Fruit fly (Drosophila melanogaster) whole organism, wandering third instar larva: Measurements from ENCODE around the gene ham.

ENCODE experiments used
- CrebA ChIP-seq: fragments of 200-800 bp; sonication (Bioruptor generic); optimal IDR thresholded peaks from 2 replicates; lab custom pipeline; 2016; ENCODE audit warnings: missing biosample characterization, mild to moderate bottlenecking, missing genetic modification characterization, borderline replicate concordance
- Dfd ChIP-seq: fragments of >200 bp; optimal IDR thresholded peaks from 2 replicates; lab custom pipeline; 2017; ENCODE audit warnings: missing biosample characterization, missing genetic modification characterization
- GATAd ChIP-seq: sonication (Bioruptor generic); optimal IDR thresholded peaks from 2 replicates; lab custom pipeline; 2016; ENCODE audit warnings: missing biosample characterization, missing genetic modification characterization
- Hnf4 ChIP-seq: fragments of 200-800 bp; sonication (Bioruptor generic); optimal IDR thresholded peaks from 2 replicates; lab custom pipeline; 2016; ENCODE audit warnings: missing biosample characterization, mild to moderate bottlenecking, missing genetic modification characterization
- Mio ChIP-seq: sonication (Bioruptor generic); optimal IDR thresholded peaks from 2 replicates; lab custom pipeline; 2016; ENCODE audit warnings: missing biosample characterization, missing genetic modification characterization
- Myc ChIP-seq: fragments of >200 bp; optimal IDR thresholded peaks from 2 replicates; lab custom pipeline; 2017
- N ChIP-seq: fragments of >200 bp; optimal IDR thresholded peaks from 2 replicates; lab custom pipeline; 2018; ENCODE audit warnings: missing biosample characterization, missing external identifiers, missing genetic modification characterization
- OdsH ChIP-seq: fragments of 200-800 bp; sonication (Bioruptor generic); optimal IDR thresholded peaks from 2 replicates; lab custom pipeline; 2016; ENCODE audit warnings: missing biosample characterization, mild to moderate bottlenecking, missing genetic modification characterization
- Vsx2 ChIP-seq: fragments of 200-300, 225-300 bp; sonication (Bioruptor generic); optimal IDR thresholded peaks from 2 replicates; lab custom pipeline; 2018; ENCODE audit warnings: missing biosample characterization, missing genetic modification characterization; ENCODE audit not compliant: partially characterized antibody
- br ChIP-seq: fragments of 200-800 bp; sonication (Bioruptor generic); optimal IDR thresholded peaks from 2 replicates; lab custom pipeline; 2016; ENCODE audit warnings: missing biosample characterization, missing genetic modification characterization
- dmrt93B ChIP-seq: fragments of 200-800 bp; sonication (Bioruptor generic); optimal IDR thresholded peaks from 2 replicates; lab custom pipeline; 2018; ENCODE audit warnings: missing biosample characterization, mild to moderate bottlenecking, missing genetic modification characterization
- foxo ChIP-seq, 2 experiments: fragments of 200-800 bp; sonication (Bioruptor generic); optimal IDR thresholded peaks; 2 replicates in 1 of 2; 3 replicates in 1 of 2; lab custom pipeline; 2016 to 2017; ENCODE audit warnings: missing biosample characterization in 2 of 2, missing genetic modification characterization in 2 of 2
- h ChIP-seq: fragments of 200-800 bp; sonication (Bioruptor generic); optimal IDR thresholded peaks from 3 replicates; lab custom pipeline; 2016; ENCODE audit warnings: missing biosample characterization, mild to moderate bottlenecking, missing genetic modification characterization
- rgr ChIP-seq: fragments of 200-800 bp; sonication (Bioruptor generic); optimal IDR thresholded peaks from 3 replicates; lab custom pipeline; 2016; ENCODE audit warnings: missing biosample characterization, mild to moderate bottlenecking, missing genetic modification characterization

dm6 chr2L:18782936-18783335 lies 9.8 kb downstream of the ham start:
- TF ChIP-seq GATAd (no peak), br (GFP tag; lab: Kevin White, UChicago) (no peak), Vsx2 (no peak), CrebA (GFP tag; lab: Kevin White, UChicago) (no peak), Myc (lab: Kevin White, UChicago) (no peak), foxo (GFP tag; optimal IDR thresholded peaks at IDR 0.05; lab: Kevin White, UChicago) (no peak), N (GFP tag; lab: Kevin White, UChicago) (no peak), rgr (GFP tag; lab: Kevin White, UChicago) (no peak), h (GFP tag; lab: Kevin White, UChicago) (no peak), Dfd (no peak), dmrt93B (no peak), Mio (GFP tag; lab: Kevin White, UChicago) (no peak), OdsH (GFP tag; lab: Kevin White, UChicago) (no peak), Hnf4 (GFP tag; lab: Kevin White, UChicago) (no peak)
